Fruit fly (Drosophila melanogaster) whole organism, embryonic: Measurements from ENCODE around the gene Rpn10.

Experiments
- Abd-B ChIP-seq: fragments of 200-800 bp; sonication (Bioruptor generic); optimal IDR thresholded peaks from 2 replicates; lab custom pipeline; 2018; ENCODE audit warnings: missing biosample characterization, mild to moderate bottlenecking, missing genetic modification characterization, moderate library complexity
- Aef1 ChIP-seq: fragments of 200-800 bp; sonication (Bioruptor generic); IDR thresholded peaks from 3 replicates; pipeline ENCODE4 v1.3.6; 2022; ENCODE audit warnings: missing biosample characterization, missing genetic modification characterization
- C15 ChIP-seq: fragments of 200-800 bp; sonication (Bioruptor generic); IDR thresholded peaks from 3 replicates; pipeline ENCODE4 v1.3.6; 2022; ENCODE audit warnings: missing biosample characterization, missing genetic modification characterization
- CG10267 ChIP-seq: fragments of 200-800 bp; sonication (Bioruptor generic); optimal IDR thresholded peaks from 2 replicates; lab custom pipeline; 2018; ENCODE audit warnings: missing biosample characterization, mild to moderate bottlenecking, missing genetic modification characterization, moderate library complexity
- CG11696 ChIP-seq: fragments of 200-800 bp; sonication (Bioruptor generic); IDR thresholded peaks from 2 replicates; pipeline ENCODE4 v1.3.6; 2022; ENCODE audit warnings: missing biosample characterization, missing genetic modification characterization
- CG13894 ChIP-seq: fragments of 200-800 bp; sonication (Bioruptor generic); optimal IDR thresholded peaks from 3 replicates; lab custom pipeline; 2018; ENCODE audit warnings: missing biosample characterization, mild to moderate bottlenecking, missing genetic modification characterization, moderate library complexity
- CG14860 ChIP-seq: fragments of 200-800 bp; sonication (Bioruptor generic); IDR thresholded peaks from 3 replicates; pipeline ENCODE4 v1.3.6; 2022; ENCODE audit warnings: missing biosample characterization, missing genetic modification characterization; ENCODE audit not compliant: partially characterized antibody
- CG1603 ChIP-seq: fragments of 200-800 bp; sonication (Bioruptor generic); optimal IDR thresholded peaks from 2 replicates; lab custom pipeline; 2019; ENCODE audit warnings: missing biosample characterization, mild to moderate bottlenecking, missing genetic modification characterization, moderate library complexity
- CG17186 ChIP-seq: fragments of 200-800 bp; sonication (Bioruptor generic); optimal IDR thresholded peaks from 3 replicates; lab custom pipeline; 2017; ENCODE audit warnings: missing biosample characterization, missing genetic modification reagents, missing genetic modification characterization
- CG18262 ChIP-seq: fragments of 200-800 bp; optimal IDR thresholded peaks from 3 replicates; lab custom pipeline; 2019; ENCODE audit warnings: missing biosample characterization, mild to moderate bottlenecking, missing genetic modification characterization, moderate library complexity
- CG18476 ChIP-seq: fragments of 200-800 bp; sonication (Bioruptor generic); optimal IDR thresholded peaks from 2 replicates; lab custom pipeline; 2016; ENCODE audit warnings: missing biosample characterization, mild to moderate bottlenecking, missing genetic modification characterization
- CG2202 ChIP-seq: fragments of 200-800 bp; sonication (Bioruptor generic); optimal IDR thresholded peaks from 2 replicates; lab custom pipeline; 2018; ENCODE audit warnings: missing biosample characterization, mild to moderate bottlenecking, missing genetic modification characterization
- CG3163 ChIP-seq: fragments of 200-800 bp; sonication (Bioruptor generic); optimal IDR thresholded peaks from 3 replicates; lab custom pipeline; 2016; ENCODE audit warnings: missing biosample characterization, missing genetic modification characterization
- CG43689 ChIP-seq: fragments of 200-800 bp; sonication (Bioruptor generic); IDR thresholded peaks from 2 replicates; pipeline ENCODE4 v1.3.6; 2022; ENCODE audit warnings: missing biosample characterization, missing genetic modification characterization
- CG7745 ChIP-seq: fragments of 200-800 bp; sonication (Bioruptor generic); optimal IDR thresholded peaks from 2 replicates; lab custom pipeline; 2018; ENCODE audit warnings: missing biosample characterization, mild to moderate bottlenecking, missing genetic modification characterization, moderate library complexity
- CG9609 ChIP-seq: fragments of 200-800 bp; sonication (Bioruptor generic); optimal IDR thresholded peaks from 3 replicates; lab custom pipeline; 2016; ENCODE audit warnings: missing biosample characterization, missing genetic modification characterization
- Gsc ChIP-seq: fragments of 200-800 bp; sonication (Bioruptor generic); IDR thresholded peaks from 2 replicates; pipeline ENCODE4 v1.3.6; 2022; ENCODE audit warnings: missing biosample characterization, missing genetic modification characterization
- HHEX ChIP-seq: fragments of 200-800 bp; sonication (Bioruptor generic); optimal IDR thresholded peaks from 3 replicates; lab custom pipeline; 2017; ENCODE audit warnings: missing biosample characterization, mild to moderate bottlenecking, missing genetic modification characterization, missing genetic modification reagents
- Hand ChIP-seq: fragments of 200-800 bp; sonication (Bioruptor generic); optimal IDR thresholded peaks from 2 replicates; lab custom pipeline; 2017; ENCODE audit warnings: mild to moderate bottlenecking, missing biosample characterization, missing genetic modification reagents, missing genetic modification characterization
- Lpt ChIP-seq: fragments of >200 bp; optimal IDR thresholded peaks from 2 replicates; lab custom pipeline; 2018; ENCODE audit warnings: missing biosample characterization, missing genetic modification characterization
- MESR4 ChIP-seq: fragments of 200-800 bp; sonication (Bioruptor generic); optimal IDR thresholded peaks from 2 replicates; lab custom pipeline; 2018; ENCODE audit warnings: missing biosample characterization, mild to moderate bottlenecking, missing genetic modification characterization, moderate library complexity
- Mes4 ChIP-seq: fragments of 200-800 bp; sonication (Bioruptor generic); optimal IDR thresholded peaks from 2 replicates; lab custom pipeline; 2016; ENCODE audit warnings: missing biosample characterization, missing genetic modification characterization
- Rfx ChIP-seq: fragments of 200-800 bp; sonication (Bioruptor generic); IDR thresholded peaks from 2 replicates; pipeline ENCODE4 v1.3.6; 2022; ENCODE audit warnings: missing biosample characterization, missing genetic modification characterization
- Sox102F ChIP-seq: fragments of 200-800 bp; sonication (Bioruptor generic); optimal IDR thresholded peaks from 2 replicates; lab custom pipeline; 2018; ENCODE audit warnings: missing biosample characterization, mild to moderate bottlenecking, missing genetic modification characterization, moderate library complexity
- Usf ChIP-seq: fragments of 200-800 bp; sonication (Bioruptor generic); optimal IDR thresholded peaks from 2 replicates; lab custom pipeline; 2017; ENCODE audit warnings: missing genotype, missing biosample characterization, missing genetic modification characterization
- ac ChIP-seq: fragments of 200-800 bp; sonication (Bioruptor generic); optimal IDR thresholded peaks from 3 replicates; lab custom pipeline; 2017; ENCODE audit warnings: missing biosample characterization, mild to moderate bottlenecking, missing genetic modification characterization
- ara ChIP-seq: fragments of 200-800 bp; sonication (Bioruptor generic); IDR thresholded peaks from 2 replicates; pipeline ENCODE4 v1.3.6; 2022; ENCODE audit warnings: missing biosample characterization, missing genetic modification characterization
- ato ChIP-seq: fragments of 200-800 bp; sonication (Bioruptor generic); IDR thresholded peaks from 2 replicates; pipeline ENCODE4 v1.3.6; 2022; ENCODE audit warnings: missing biosample characterization, missing genetic modification characterization; ENCODE audit not compliant: partially characterized antibody
- bigmax ChIP-seq: fragments of 200-800 bp; sonication (Bioruptor generic); optimal IDR thresholded peaks from 2 replicates; lab custom pipeline; 2018; ENCODE audit warnings: missing biosample characterization, mild to moderate bottlenecking, missing genetic modification characterization
- btn ChIP-seq: fragments of 200-800 bp; sonication (Bioruptor generic); optimal IDR thresholded peaks from 2 replicates; lab custom pipeline; 2016; ENCODE audit warnings: missing biosample characterization, missing genetic modification characterization
- chn ChIP-seq: fragments of 200-800 bp; sonication (Bioruptor generic); optimal IDR thresholded peaks from 2 replicates; lab custom pipeline; 2016; ENCODE audit warnings: missing biosample characterization, missing genetic modification characterization
- eve ChIP-seq, 2 experiments: fragments of >200 bp; optimal IDR thresholded peaks; 2 replicates each; lab custom pipeline; 2017; ENCODE audit warnings: missing biosample characterization in 2 of 2, missing genetic modification characterization in 2 of 2
- gem ChIP-seq: fragments of 200-800 bp; sonication (Bioruptor generic); optimal IDR thresholded peaks from 2 replicates; lab custom pipeline; 2019; ENCODE audit warnings: missing biosample characterization, mild to moderate bottlenecking, missing genetic modification characterization, moderate library complexity
- gsb-n ChIP-seq: fragments of 200-800 bp; sonication (Bioruptor generic); optimal IDR thresholded peaks from 3 replicates; lab custom pipeline; 2018; ENCODE audit warnings: missing biosample characterization, mild to moderate bottlenecking, missing genetic modification characterization
- hb ChIP-seq: fragments of 200-800 bp; sonication (Bioruptor generic); IDR thresholded peaks from 3 replicates; pipeline ENCODE4 v1.3.6; 2022; ENCODE audit warnings: missing biosample characterization, missing genetic modification characterization; ENCODE audit not compliant: partially characterized antibody
- her ChIP-seq: fragments of 200-800 bp; sonication (Bioruptor generic); optimal IDR thresholded peaks from 2 replicates; lab custom pipeline; 2016; ENCODE audit warnings: missing biosample characterization, missing genetic modification characterization
- kni ChIP-seq: fragments of 200-800 bp; sonication (Bioruptor generic); optimal IDR thresholded peaks from 3 replicates; lab custom pipeline; 2017; ENCODE audit warnings: mild to moderate bottlenecking, missing biosample characterization, missing genetic modification reagents, missing genetic modification characterization
- lmd ChIP-seq: fragments of 200-800 bp; sonication (Bioruptor generic); IDR thresholded peaks from 2 replicates; pipeline ENCODE4 v1.3.6; 2022; ENCODE audit warnings: missing biosample characterization, missing genetic modification characterization
- lov ChIP-seq, 2 experiments: fragments of 200-800 bp in 1 of 2; fragments of >200 bp in 1 of 2; sonication (Bioruptor generic) in 1 of 2; IDR thresholded peaks in 1 of 2; optimal IDR thresholded peaks in 1 of 2; 2 replicates in 1 of 2; 3 replicates in 1 of 2; pipeline versions ENCODE4 v1.3.6 to Lab custom; 2017 to 2022; ENCODE audit warnings: missing biosample characterization in 1 of 2, missing genetic modification characterization in 1 of 2
- nerfin-1 ChIP-seq: fragments of 200-800 bp; sonication (Bioruptor generic); optimal IDR thresholded peaks from 3 replicates; lab custom pipeline; 2019; ENCODE audit warnings: missing biosample characterization, mild to moderate bottlenecking, missing genetic modification characterization, moderate library complexity
- nerfin-2 ChIP-seq: fragments of 200-800 bp; sonication (Bioruptor generic); IDR thresholded peaks from 2 replicates; pipeline ENCODE4 v1.3.6; 2022; ENCODE audit warnings: missing biosample characterization, missing genetic modification characterization; ENCODE audit not compliant: partially characterized antibody
- pros ChIP-seq: fragments of 200-800 bp; sonication (Bioruptor generic); optimal IDR thresholded peaks from 3 replicates; lab custom pipeline; 2019; ENCODE audit warnings: missing biosample characterization, mild to moderate bottlenecking, missing genetic modification characterization, moderate library complexity
- slp2 ChIP-seq: fragments of 200-800 bp; sonication (Bioruptor generic); optimal IDR thresholded peaks from 2 replicates; lab custom pipeline; 2016; ENCODE audit warnings: missing biosample characterization, missing genetic modification characterization
- stc ChIP-seq: fragments of 200-800 bp; sonication (Bioruptor generic); IDR thresholded peaks from 2 replicates; pipeline ENCODE4 v1.3.6; 2022; ENCODE audit warnings: missing biosample characterization, missing genetic modification characterization
- stwl ChIP-seq: fragments of 200-800 bp; sonication (Bioruptor generic); optimal IDR thresholded peaks from 3 replicates; lab custom pipeline; 2018; ENCODE audit warnings: missing biosample characterization, mild to moderate bottlenecking, missing genetic modification characterization, moderate library complexity
- tin ChIP-seq: fragments of 200-800 bp; sonication (Bioruptor generic); optimal IDR thresholded peaks from 3 replicates; lab custom pipeline; 2016; ENCODE audit warnings: missing biosample characterization, missing genetic modification characterization
- trh ChIP-seq: fragments of 200-800 bp; sonication (Bioruptor generic); optimal IDR thresholded peaks from 2 replicates; lab custom pipeline; 2016; ENCODE audit warnings: missing biosample characterization, missing genetic modification characterization
- tx ChIP-seq: fragments of 200-800 bp; sonication (Bioruptor generic); optimal IDR thresholded peaks from 2 replicates; lab custom pipeline; 2016; ENCODE audit warnings: missing biosample characterization, missing genetic modification characterization
- wdn ChIP-seq: fragments of 200-800 bp; sonication (Bioruptor generic); IDR thresholded peaks from 2 replicates; pipeline ENCODE4 v1.3.6; 2022; ENCODE audit warnings: missing biosample characterization, missing genetic modification characterization

The Rpn10 gene

dm6 chr3L:21507354-21507928 lies 29.4 kb upstream of the Rpn10 start, which contains the start of the genes Glg1 and M6 (continued):
- TF ChIP-seq gem (tag; lab: Kevin White, UChicago): peak; percentile 82
- peak; percentile 64 for TF ChIP-seq lmd (GFP tag; lab: Robert Waterston, UW)
- TF ChIP-seq Aef1 (GFP tag; lab: Robert Waterston, UW): peak; percentile 19; the same call in 1 of the 3 replicates
- peak; percentile 93 for TF ChIP-seq nerfin-2 (GFP tag; lab: Robert Waterston, UW)
- TF ChIP-seq CG3163: no peak
- TF ChIP-seq gsb-n (tag; lab: Kevin White, UChicago): peak; percentile 76
- no peak for TF ChIP-seq Lpt (GFP tag; lab: Kevin White, UChicago)
- TF ChIP-seq pros (GFP tag; lab: Kevin White, UChicago): no peak
- TF ChIP-seq CG14860 (GFP tag; lab: Robert Waterston, UW): peak; percentile 94
- TF ChIP-seq trh (GFP tag; lab: Kevin White, UChicago): peak; percentile 23
- no peak for TF ChIP-seq Gsc
- TF ChIP-seq CG1603 (tag; lab: Kevin White, UChicago): peak; percentile 65
- TF ChIP-seq ato: peak; percentile 89
- no peak for TF ChIP-seq nerfin-1 (tag; lab: Kevin White, UChicago)
- TF ChIP-seq stc (GFP tag; lab: Robert Waterston, UW): no peak
- no peak for TF ChIP-seq Hand (GFP tag; lab: Kevin White, UChicago)
- TF ChIP-seq chn: peak; percentile 68
- peak; percentile 47 for TF ChIP-seq HHEX (GFP tag; lab: Kevin White, UChicago)
- TF ChIP-seq ara (GFP tag; lab: Robert Waterston, UW): 0 out of 2 replicates have a peak, but pooled peaks have one; percentile 32
- TF ChIP-seq Abd-B (GFP tag; lab: Kevin White, UChicago): peak; percentile 77
- TF ChIP-seq CG13894 (tag; lab: Kevin White, UChicago): no peak
- peak; percentile 0 for TF ChIP-seq CG18476 (GFP tag; lab: Kevin White, UChicago)
- TF ChIP-seq CG10267 (tag; lab: Kevin White, UChicago): peak; percentile 70
- 0 out of 3 replicates have a peak, but pooled peaks have one; percentile 29 for TF ChIP-seq C15 (GFP tag; lab: Robert Waterston, UW)
- peak; percentile 63 for TF ChIP-seq CG9609 (GFP tag; lab: Kevin White, UChicago)
- TF ChIP-seq CG11696 (GFP tag; lab: Robert Waterston, UW): no peak
- TF ChIP-seq stwl (tag; lab: Kevin White, UChicago): peak; percentile 49
- TF ChIP-seq bigmax (GFP tag; lab: Kevin White, UChicago): no peak
- peak; percentile 58 for TF ChIP-seq MESR4 (GFP tag; lab: Kevin White, UChicago)
- TF ChIP-seq Mes4 (GFP tag; lab: Kevin White, UChicago): no peak
- no peak for TF ChIP-seq ac (GFP tag; lab: Kevin White, UChicago)
- peak; percentile 19 for TF ChIP-seq Usf (GFP tag; lab: Kevin White, UChicago)
- TF ChIP-seq hb: peak; percentile 90
- peak; percentile 48; the same call in 1 of the 2 replicates for TF ChIP-seq wdn (GFP tag; lab: Robert Waterston, UW)
- TF ChIP-seq slp2 (GFP tag; lab: Kevin White, UChicago): peak; percentile 2
- TF ChIP-seq her: no peak
- TF ChIP-seq Rfx: peak; percentile 85
- TF ChIP-seq CG2202 (tag; lab: Kevin White, UChicago): peak; percentile 62
- peak; percentile 64 for TF ChIP-seq CG18262
- no peak for TF ChIP-seq CG7745 (tag; lab: Kevin White, UChicago)
- TF ChIP-seq btn (GFP tag; lab: Kevin White, UChicago): no peak
- no peak for TF ChIP-seq eve (GFP tag; optimal IDR thresholded peaks at IDR 0.05; lab: Kevin White, UChicago)
- TF ChIP-seq CG43689 (GFP tag; lab: Robert Waterston, UW): no peak
- TF ChIP-seq Sox102F (GFP tag; lab: Kevin White, UChicago): peak; percentile 60
- TF ChIP-seq lov (optimal IDR thresholded peaks at IDR 0.05; lab: Kevin White, UChicago): no peak
- no peak for TF ChIP-seq lov (GFP tag; IDR thresholded peaks at IDR 0.05; lab: Robert Waterston, UW)
- peak; percentile 60 for TF ChIP-seq tin (GFP tag; lab: Kevin White, UChicago)
- TF ChIP-seq CG17186 (GFP tag; lab: Kevin White, UChicago): peak; percentile 57
- peak; percentile 40 for TF ChIP-seq kni
- peak; percentile 36 for TF ChIP-seq tx (GFP tag; lab: Kevin White, UChicago)
